Worm (Caenorhabditis elegans): Measurements from ENCODE around the gene cdc-50.B.

DNA sequence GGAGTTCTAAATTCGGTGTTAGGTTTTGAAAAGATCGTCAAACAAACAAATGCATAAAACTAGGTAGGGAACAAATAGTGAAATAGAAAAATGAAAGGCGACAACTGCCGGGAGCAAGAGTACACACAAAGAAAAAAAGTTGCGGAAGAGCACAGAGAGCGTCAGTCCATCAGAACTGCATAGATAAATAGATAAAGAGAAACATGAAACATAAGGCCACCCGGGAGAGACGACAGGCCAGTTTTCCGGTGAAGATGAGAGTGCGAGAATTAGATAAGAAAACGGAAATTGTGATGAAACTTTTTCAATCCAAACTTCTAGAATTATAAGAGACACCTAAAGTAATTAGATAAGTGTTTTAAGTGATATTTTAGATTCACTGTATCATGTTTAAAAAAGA lies 6.9 kb upstream of the cdc-50.B start:
- TF ChIP-seq ztf-23 (GFP tag; IDR thresholded peaks at IDR 0.05) (no peak), T22C8.4 (GFP tag; IDR thresholded peaks at IDR 0.05) (no peak), klf-2 (GFP tag; conservative IDR thresholded peaks at IDR 0.05) (no peak), ref-1 (GFP tag; conservative IDR thresholded peaks at IDR 0.05) (no peak), ztf-29 (GFP tag; IDR thresholded peaks at IDR 0.05) (no peak), tab-1 (GFP tag; IDR thresholded peaks at IDR 0.05) (no peak), flt-1 (GFP tag; IDR thresholded peaks at IDR 0.05) (no peak), cog-1 (tag; optimal IDR thresholded peaks at IDR 0.05) (no peak)
